Fruit fly (Drosophila melanogaster): ENCODE data around the gene CG43059.

DNA sequence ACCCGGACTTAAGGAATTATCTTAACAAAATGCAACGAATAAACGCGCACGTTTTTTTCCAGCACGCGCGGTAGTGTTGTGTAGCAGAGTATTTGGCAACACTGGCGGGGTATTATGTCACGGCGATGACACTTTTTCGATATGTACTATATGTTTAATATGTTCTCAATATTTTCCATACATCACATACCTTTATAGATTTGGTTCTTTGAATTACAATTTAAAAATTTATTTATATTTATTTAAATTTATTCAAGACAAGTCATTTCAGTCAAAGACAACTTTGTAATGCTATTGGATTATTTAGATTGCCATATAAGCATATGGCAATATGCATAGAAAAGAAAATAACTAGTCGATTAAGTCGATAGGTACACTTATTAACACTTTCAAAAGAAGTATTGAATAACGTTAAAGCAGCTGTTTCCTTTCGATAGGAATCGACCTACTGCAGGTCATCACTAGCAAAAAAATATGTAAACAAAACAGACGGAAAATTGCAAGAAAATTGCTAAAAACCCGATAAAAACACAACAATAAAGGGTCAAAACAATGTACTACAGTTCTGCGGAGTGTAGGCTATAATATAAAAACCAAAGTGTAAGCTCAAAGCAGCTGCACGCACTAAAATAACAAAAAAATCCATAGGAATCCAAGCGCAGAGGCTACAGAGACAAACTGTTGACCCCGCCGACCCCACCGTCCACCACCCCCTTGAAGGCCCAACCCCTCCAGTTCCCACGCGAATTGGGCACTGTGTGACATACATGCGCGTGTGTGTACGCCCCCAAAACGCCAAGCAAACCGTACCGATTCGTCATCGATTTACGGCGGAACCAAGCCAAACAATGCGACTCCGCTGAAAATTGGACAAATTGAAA is 27.6 kb upstream of the CG43059 start, which contains the start of the genes CG7182 and GAPcenA:
- no peak for TF ChIP-seq tai (GFP tag; optimal IDR thresholded peaks at IDR 0.05)
- TF ChIP-seq lola (GFP tag; optimal IDR thresholded peaks at IDR 0.05): no peak
- no peak for TF ChIP-seq GATAd (GFP tag; optimal IDR thresholded peaks at IDR 0.05)
- no peak for TF ChIP-seq Abd-B (GFP tag; optimal IDR thresholded peaks at IDR 0.05)
- TF ChIP-seq OdsH (GFP tag; optimal IDR thresholded peaks at IDR 0.05): peak; percentile 62
- no peak for TF ChIP-seq woc (GFP tag; optimal IDR thresholded peaks at IDR 0.05)
- TF ChIP-seq sv (GFP tag; optimal IDR thresholded peaks at IDR 0.05): no peak

All from whole organism, wandering third instar larva.